Fruit fly (Drosophila melanogaster) whole organism, wandering third instar larva: ENCODE measurements around the gene CG2186.

ENCODE experiments used
- Abd-B ChIP-seq: fragments of >200 bp; optimal IDR thresholded peaks from 2 replicates; lab custom pipeline; 2017; ENCODE audit warnings: missing biosample characterization, missing genetic modification characterization
- CrebA ChIP-seq: fragments of 200-800 bp; sonication (Bioruptor generic); optimal IDR thresholded peaks from 2 replicates; lab custom pipeline; 2016; ENCODE audit warnings: missing biosample characterization, mild to moderate bottlenecking, missing genetic modification characterization, borderline replicate concordance
- Dif ChIP-seq: fragments of 200-275, 200-300 bp; sonication (Bioruptor generic); optimal IDR thresholded peaks from 2 replicates; lab custom pipeline; 2018; ENCODE audit warnings: missing biosample characterization, missing genetic modification characterization; ENCODE audit not compliant: partially characterized antibody
- Myc ChIP-seq: fragments of >200 bp; optimal IDR thresholded peaks from 2 replicates; lab custom pipeline; 2017
- dl ChIP-seq, 2 experiments: fragments of 175-275, 200-275 bp in 1 of 2; fragments of 200-275 bp in 1 of 2; sonication (Bioruptor generic); optimal IDR thresholded peaks; lab custom pipeline; 2018; ENCODE audit warnings: mild to moderate bottlenecking in 2 of 2, missing biosample characterization in 2 of 2, missing genetic modification characterization in 2 of 2, moderate library complexity in 2 of 2; ENCODE audit not compliant: partially characterized antibody in 2 of 2, insufficient read depth in 1 of 2
- foxo ChIP-seq, 2 experiments: fragments of 200-800 bp; sonication (Bioruptor generic); optimal IDR thresholded peaks; 2 replicates in 1 of 2; 3 replicates in 1 of 2; lab custom pipeline; 2016 to 2017; ENCODE audit warnings: missing biosample characterization in 2 of 2, missing genetic modification characterization in 2 of 2
- fru ChIP-seq: fragments of 200-800 bp; sonication (Bioruptor generic); optimal IDR thresholded peaks from 3 replicates; lab custom pipeline; 2016; ENCODE audit warnings: missing biosample characterization, mild to moderate bottlenecking, missing genetic modification characterization
- pan ChIP-seq: fragments of >200 bp; optimal IDR thresholded peaks from 2 replicates; lab custom pipeline; 2017
- usp ChIP-seq: fragments of >200 bp; optimal IDR thresholded peaks from 2 replicates; lab custom pipeline; 2017; ENCODE audit warnings: missing biosample characterization, missing genetic modification characterization

dm6 chrX:10808684-10809083 is 48.8 kb upstream of the CG2186 start:
- TF ChIP-seq Myc (no peak), dl (GFP tag; optimal IDR thresholded peaks at IDR 0.05; lab: Kevin White, UChicago; ENCODE audit: insufficient read depth in 1 of 2, partially characterized antibody in 2 of 2) (no peak), Dif (GFP tag; lab: Kevin White, UChicago) (no peak), CrebA (no peak), foxo (GFP tag; optimal IDR thresholded peaks at IDR 0.05; lab: Kevin White, UChicago) (no peak), Abd-B (GFP tag; lab: Kevin White, UChicago) (no peak), pan (lab: Kevin White, UChicago) (no peak), usp (GFP tag; lab: Kevin White, UChicago) (no peak), fru (GFP tag; lab: Kevin White, UChicago) (no peak)
